Worm (Caenorhabditis elegans) whole organism, young adult: ENCODE data around the gene heh-1.

Experiments used
- B0019.2 ChIP-seq: fragments of 200-800 bp; sonication (Bioruptor generic); conservative IDR thresholded peaks from 2 replicates; pipeline ENCODE4 v1.3.6; 2022; ENCODE audit warnings: missing genetic modification reagents, missing genetic modification characterization, missing compliant biosample characterization
- D2030.7 ChIP-seq: fragments of 200-800 bp; sonication (Bioruptor generic); IDR thresholded peaks from 2 replicates; pipeline ENCODE4 v1.3.6; 2022; ENCODE audit warnings: missing genetic modification reagents, missing genetic modification characterization, missing compliant biosample characterization
- F10E7.11 ChIP-seq: sonication (generic microtip); optimal IDR thresholded peaks from 2 replicates; lab custom pipeline; 2017; ENCODE audit warnings: mild to moderate bottlenecking, missing genetic modification characterization, moderate library complexity, missing compliant biosample characterization
- F22D6.2 ChIP-seq: sonication (generic microtip); optimal IDR thresholded peaks from 2 replicates; lab custom pipeline; 2016; ENCODE audit warnings: mild to moderate bottlenecking, missing genetic modification characterization, missing compliant biosample characterization
- F23B12.7 ChIP-seq: sonication (generic microtip); optimal IDR thresholded peaks from 2 replicates; lab custom pipeline; 2017; ENCODE audit warnings: missing genetic modification characterization, mild to moderate bottlenecking, missing compliant biosample characterization, antibody characterized with exemption, moderate library complexity; ENCODE audit not compliant: insufficient read depth
- F37B4.10 ChIP-seq: fragments of 200-800 bp; sonication (Bioruptor generic); IDR thresholded peaks from 2 replicates; pipeline ENCODE4 v1.3.6; 2022; ENCODE audit warnings: missing genetic modification characterization, missing compliant biosample characterization
- F52B5.7 ChIP-seq: sonication (generic microtip); optimal IDR thresholded peaks from 2 replicates; lab custom pipeline; 2016; ENCODE audit warnings: mild to moderate bottlenecking, missing genetic modification characterization, missing compliant biosample characterization
- T07F8.4 ChIP-seq: sonication (generic microtip); optimal IDR thresholded peaks from 2 replicates; lab custom pipeline; 2016; ENCODE audit warnings: mild to moderate bottlenecking, missing genetic modification characterization, moderate library complexity, missing compliant biosample characterization
- T26A5.8 ChIP-seq: sonication (generic microtip); optimal IDR thresholded peaks from 2 replicates; lab custom pipeline; 2016; ENCODE audit warnings: missing genetic modification characterization, missing compliant biosample characterization
- Y53G8AR.9 ChIP-seq: fragments of 200-800 bp; sonication (Bioruptor generic); conservative IDR thresholded peaks from 2 replicates; pipeline ENCODE4 v1.3.6; 2022; ENCODE audit warnings: missing genetic modification reagents, missing genetic modification characterization, missing compliant biosample characterization
- Y67H2A.10 ChIP-seq: fragments of 200-800 bp; sonication (Bioruptor generic); conservative IDR thresholded peaks from 2 replicates; pipeline ENCODE4 v1.3.6; 2022; ENCODE audit warnings: missing genetic modification reagents, missing genetic modification characterization, missing compliant biosample characterization
- aptf-2 ChIP-seq: fragments of 200-800 bp; sonication (Bioruptor generic); conservative IDR thresholded peaks from 2 replicates; pipeline ENCODE4 v1.3.6; 2022; ENCODE audit warnings: missing genetic modification reagents, missing genetic modification characterization, missing compliant biosample characterization
- atf-7 ChIP-seq: sonication (generic microtip); optimal IDR thresholded peaks from 2 replicates; lab custom pipeline; 2017; ENCODE audit warnings: mild to moderate bottlenecking, missing genetic modification characterization, missing compliant biosample characterization
- athp-1 ChIP-seq: sonication (generic microtip); optimal IDR thresholded peaks from 2 replicates; lab custom pipeline; 2017; ENCODE audit warnings: mild to moderate bottlenecking, missing genetic modification characterization, missing compliant biosample characterization
- attf-6 ChIP-seq: fragments of 200-800 bp; sonication (Bioruptor generic); IDR thresholded peaks from 2 replicates; pipeline ENCODE4 v1.3.6; 2022; ENCODE audit warnings: missing genetic modification reagents, missing genetic modification characterization, missing compliant biosample characterization
- bed-1 ChIP-seq: fragments of 200-800 bp; sonication (Bioruptor generic); IDR thresholded peaks from 2 replicates; pipeline ENCODE4 v1.3.6; 2022; ENCODE audit warnings: missing genetic modification reagents, missing genetic modification characterization, missing compliant biosample characterization
- cebp-2 ChIP-seq: fragments of 200-800 bp; sonication (Bioruptor generic); IDR thresholded peaks from 2 replicates; pipeline ENCODE4 v1.3.6; 2022; ENCODE audit warnings: missing genetic modification characterization, missing compliant biosample characterization
- ceh-100 ChIP-seq: fragments of 200-800 bp; sonication (Bioruptor generic); IDR thresholded peaks from 2 replicates; pipeline ENCODE4 v1.3.6; 2022; ENCODE audit warnings: missing genetic modification reagents, missing genetic modification characterization, missing compliant biosample characterization
- ceh-40 ChIP-seq: fragments of 200-800 bp; sonication (Bioruptor generic); IDR thresholded peaks from 2 replicates; pipeline ENCODE4 v1.3.6; 2022; ENCODE audit warnings: missing genetic modification characterization, missing compliant biosample characterization
- die-1 ChIP-seq: sonication (generic microtip); optimal IDR thresholded peaks from 2 replicates; lab custom pipeline; 2016; ENCODE audit warnings: missing genotype, mild to moderate bottlenecking, missing genetic modification characterization, missing compliant biosample characterization
- dpl-1 ChIP-seq: fragments of 150-350 bp; optimal IDR thresholded peaks from 2 replicates; lab custom pipeline; 2014; ENCODE audit warnings: missing biosample characterization, missing genetic modification reagents, missing genetic modification characterization
- efl-1 ChIP-seq: fragments of 150-350 bp; optimal IDR thresholded peaks from 2 replicates; lab custom pipeline; 2014; ENCODE audit warnings: missing biosample characterization, missing genetic modification reagents, missing genetic modification characterization
- egl-44 ChIP-seq: fragments of 200-800 bp; sonication (Bioruptor generic); IDR thresholded peaks from 2 replicates; pipeline ENCODE4 v1.3.6; 2022; ENCODE audit warnings: missing genetic modification reagents, missing genetic modification characterization, missing compliant biosample characterization
- gei-17 ChIP-seq: fragments of 200-800 bp; sonication (Bioruptor generic); optimal IDR thresholded peaks from 2 replicates; lab custom pipeline; 2018; ENCODE audit warnings: mild to moderate bottlenecking, missing genetic modification characterization, missing compliant biosample characterization
- him-1 ChIP-seq: sonication (generic microtip); optimal IDR thresholded peaks from 2 replicates; lab custom pipeline; 2016; ENCODE audit warnings: missing genotype, missing genetic modification reagents, missing genetic modification characterization, missing compliant biosample characterization
- hlh-12 ChIP-seq: sonication (generic microtip); optimal IDR thresholded peaks from 2 replicates; lab custom pipeline; 2016; ENCODE audit warnings: missing genetic modification characterization, missing compliant biosample characterization
- hrde-1 ChIP-seq: sonication (generic microtip); optimal IDR thresholded peaks from 2 replicates; lab custom pipeline; 2016; ENCODE audit warnings: missing genetic modification characterization, mild to moderate bottlenecking, missing compliant biosample characterization, moderate library complexity, missing genotype, missing genetic modification reagents, borderline replicate concordance
- let-526 ChIP-seq: fragments of 200-800 bp; sonication (Bioruptor generic); IDR thresholded peaks from 2 replicates; pipeline ENCODE4 v1.3.6; 2022; ENCODE audit warnings: missing genetic modification reagents, missing genetic modification characterization, missing compliant biosample characterization
- lin-26 ChIP-seq: fragments of 200-800 bp; sonication (Bioruptor generic); IDR thresholded peaks from 2 replicates; pipeline ENCODE4 v1.3.6; 2022; ENCODE audit warnings: missing genetic modification reagents, missing genetic modification characterization, missing compliant biosample characterization
- lsl-1 ChIP-seq: fragments of 200-800 bp; sonication (Bioruptor generic); optimal IDR thresholded peaks from 2 replicates; lab custom pipeline; 2018; ENCODE audit warnings: mild to moderate bottlenecking, missing genetic modification characterization, moderate library complexity, missing compliant biosample characterization
- madf-6 ChIP-seq: fragments of 200-800 bp; sonication (Bioruptor generic); IDR thresholded peaks from 2 replicates; pipeline ENCODE4 v1.3.6; 2022; ENCODE audit warnings: missing genetic modification reagents, missing genetic modification characterization, missing compliant biosample characterization
- mes-4 ChIP-seq: sonication (generic microtip); optimal IDR thresholded peaks from 2 replicates; lab custom pipeline; 2016; ENCODE audit warnings: missing genotype, missing genetic modification characterization, missing compliant biosample characterization
- mxl-1 ChIP-seq: sonication (generic microtip); optimal IDR thresholded peaks from 2 replicates; lab custom pipeline; 2016; ENCODE audit warnings: missing genetic modification characterization, missing compliant biosample characterization
- nfyb-1 ChIP-seq: fragments of 200-800 bp; sonication (Bioruptor generic); IDR thresholded peaks from 2 replicates; pipeline ENCODE4 v1.3.6; 2022; ENCODE audit warnings: missing genetic modification reagents, missing genetic modification characterization, missing compliant biosample characterization
- nhr-120 ChIP-seq: fragments of 200-800 bp; sonication (Bioruptor generic); IDR thresholded peaks from 2 replicates; pipeline ENCODE4 v1.3.6; 2022; ENCODE audit warnings: missing genetic modification characterization, missing compliant biosample characterization
- nhr-179 ChIP-seq: sonication (generic microtip); optimal IDR thresholded peaks from 2 replicates; lab custom pipeline; 2016; ENCODE audit warnings: mild to moderate bottlenecking, missing genetic modification characterization, missing compliant biosample characterization
- sdz-38 ChIP-seq: sonication (generic microtip); optimal IDR thresholded peaks from 2 replicates; lab custom pipeline; 2016; ENCODE audit warnings: missing genotype, missing genetic modification characterization, missing compliant biosample characterization
- snpc-1.1 ChIP-seq: sonication (generic microtip); optimal IDR thresholded peaks from 2 replicates; lab custom pipeline; 2017; ENCODE audit warnings: missing genetic modification characterization, mild to moderate bottlenecking, missing compliant biosample characterization, antibody characterized with exemption, moderate library complexity, missing genotype, missing genetic modification reagents; ENCODE audit not compliant: insufficient read depth
- snpc-4 ChIP-seq, 5 experiments: fragments of 150-350 bp in 1 of 5; sonication (generic microtip) in 4 of 5; optimal IDR thresholded peaks; 2 replicates each; lab custom pipeline; 2014 to 2018; ENCODE audit warnings: missing genetic modification characterization in 5 of 5, missing biosample characterization in 3 of 5, antibody characterized with exemption in 2 of 5, mild to moderate bottlenecking in 2 of 5, missing compliant biosample characterization in 2 of 5, missing genotype in 2 of 5, moderate library complexity in 2 of 5, missing genetic modification reagents in 1 of 5
- tbx-9 ChIP-seq: sonication (generic microtip); optimal IDR thresholded peaks from 2 replicates; lab custom pipeline; 2016; ENCODE audit warnings: borderline replicate concordance, missing genetic modification characterization, inconsistent platforms, missing compliant biosample characterization
- tlf-1 ChIP-seq: fragments of 200-800 bp; sonication (Bioruptor generic); optimal IDR thresholded peaks from 2 replicates; lab custom pipeline; 2018; ENCODE audit warnings: mild to moderate bottlenecking, missing genetic modification characterization, missing compliant biosample characterization
- xnd-1 ChIP-seq: sonication (generic microtip); optimal IDR thresholded peaks from 2 replicates; lab custom pipeline; 2016; ENCODE audit warnings: missing genotype, missing genetic modification reagents, missing genetic modification characterization, missing compliant biosample characterization
- ztf-18 ChIP-seq: sonication (generic microtip); optimal IDR thresholded peaks from 2 replicates; lab custom pipeline; 2016; ENCODE audit warnings: missing genotype, mild to moderate bottlenecking, missing genetic modification characterization, missing compliant biosample characterization
- ztf-22 ChIP-seq: fragments of 200-800 bp; sonication (Bioruptor generic); optimal IDR thresholded peaks from 2 replicates; lab custom pipeline; 2018; ENCODE audit warnings: mild to moderate bottlenecking, missing genetic modification characterization, moderate library complexity, missing compliant biosample characterization
- ztf-26 ChIP-seq: sonication (generic microtip); optimal IDR thresholded peaks from 2 replicates; lab custom pipeline; 2017; ENCODE audit warnings: missing genetic modification characterization, missing compliant biosample characterization
- ztf-3 ChIP-seq: fragments of 200-800 bp; sonication (Bioruptor generic); optimal IDR thresholded peaks from 2 replicates; lab custom pipeline; 2018; ENCODE audit warnings: mild to moderate bottlenecking, missing genetic modification characterization, missing compliant biosample characterization
- ztf-6 ChIP-seq: fragments of 200-800 bp; sonication (Bioruptor generic); IDR thresholded peaks from 2 replicates; pipeline ENCODE4 v1.3.6; 2022; ENCODE audit warnings: missing genetic modification reagents, missing genetic modification characterization, missing compliant biosample characterization

The heh-1 gene

ce11 chrIII:3199416-3199815, at the start of gene heh-1:
TSS of gene heh-1 (minus strand) at chrIII:3199516.
- no peak for TF ChIP-seq bed-1 (GFP tag; lab: Robert Waterston, UW)
- TF ChIP-seq lsl-1 = no peak
- TF ChIP-seq aptf-2 (GFP tag; lab: Robert Waterston, UW) = 0 out of 2 replicates have a peak, but pooled peaks have one; percentile 11
- no peak for TF ChIP-seq let-526
- no peak for TF ChIP-seq gei-17

ce11 chrIII:3249038-3249420, 49.7 kb upstream of the heh-1 start:
- peak; percentile 20 for TF ChIP-seq him-1
- no peak for TF ChIP-seq B0019.2 (GFP tag; lab: Robert Waterston, UW)
- TF ChIP-seq xnd-1 (tag; lab: Kevin White, UChicago) = peak; percentile 4
- TF ChIP-seq atf-7 (tag; lab: Kevin White, UChicago) = peak; percentile 60
- no peak for TF ChIP-seq ztf-6 (GFP tag; lab: Robert Waterston, UW)
- TF ChIP-seq F52B5.7 (tag; lab: Kevin White, UChicago) = peak; percentile 45
- no peak for TF ChIP-seq Y67H2A.10 (GFP tag; lab: Robert Waterston, UW)
- TF ChIP-seq tbx-9 (tag; lab: Kevin White, UChicago) = no peak
- TF ChIP-seq tlf-1 = peak; percentile 33
- peak; percentile 47 for TF ChIP-seq ceh-100 (GFP tag; lab: Robert Waterston, UW)
- TF ChIP-seq D2030.7 (GFP tag; lab: Robert Waterston, UW) = no peak; the same call in 1 of the 2 replicates
- TF ChIP-seq nhr-120 = 0 out of 2 replicates have a peak, but pooled peaks have one; percentile 64
- TF ChIP-seq T07F8.4 = peak; percentile 61
- peak; percentile 58 for TF ChIP-seq mes-4 (tag; lab: Kevin White, UChicago)
- peak; percentile 80 for TF ChIP-seq nfyb-1 (GFP tag; lab: Robert Waterston, UW)
- TF ChIP-seq madf-6 (GFP tag; lab: Robert Waterston, UW) = peak; percentile 64
- TF ChIP-seq ztf-26 = peak; percentile 4
- peak; percentile 38 for TF ChIP-seq F22D6.2 (tag; lab: Kevin White, UChicago)
- TF ChIP-seq sdz-38 = no peak
- TF ChIP-seq lsl-1 = peak; percentile 49
- peak; percentile 88 for TF ChIP-seq mxl-1 (tag; lab: Kevin White, UChicago)
- TF ChIP-seq dpl-1 = no peak
- peak; percentile 40 for TF ChIP-seq snpc-1.1 (tag; lab: Kevin White, UChicago)
- peak; percentile 77 for TF ChIP-seq Y53G8AR.9 (GFP tag; lab: Robert Waterston, UW)
- peak; percentile 7 for TF ChIP-seq T26A5.8
- TF ChIP-seq nhr-179 (tag; lab: Kevin White, UChicago) = peak; percentile 8
- TF ChIP-seq egl-44 (GFP tag; lab: Robert Waterston, UW) = peak; percentile 67; the same call in 1 of the 2 replicates
- no peak for TF ChIP-seq ztf-3 (GFP tag; lab: Kevin White, UChicago)
- TF ChIP-seq snpc-4 (GFP tag; optimal IDR thresholded peaks at IDR 0.05; lab: Kevin White, UChicago) = no peak
- peak in 1 of 4 experiments; percentile 43 for TF ChIP-seq snpc-4 (tag; optimal IDR thresholded peaks at IDR 0.05; lab: Kevin White, UChicago)
- TF ChIP-seq athp-1 = peak; percentile 56
- no peak for TF ChIP-seq F37B4.10
- TF ChIP-seq F10E7.11 (tag; lab: Kevin White, UChicago) = peak; percentile 10
- TF ChIP-seq lin-26 (GFP tag; lab: Robert Waterston, UW) = peak; percentile 91; the same call in 1 of the 2 replicates
- TF ChIP-seq die-1 (tag; lab: Kevin White, UChicago) = peak; percentile 87
- peak; percentile 90 for TF ChIP-seq cebp-2 (GFP tag; lab: Robert Waterston, UW)
- TF ChIP-seq ceh-40 = no peak
- TF ChIP-seq ztf-18 = peak; percentile 73
- no peak for TF ChIP-seq efl-1 (GFP tag; lab: Kevin White, UChicago)
- TF ChIP-seq hrde-1 = peak; percentile 81
- TF ChIP-seq hlh-12 (tag; lab: Kevin White, UChicago) = no peak
- peak; percentile 68; the same call in 1 of the 2 replicates for TF ChIP-seq attf-6 (GFP tag; lab: Robert Waterston, UW)
- no peak for TF ChIP-seq aptf-2 (GFP tag; lab: Robert Waterston, UW)
- TF ChIP-seq ztf-22 (GFP tag; lab: Kevin White, UChicago) = peak; percentile 30
- TF ChIP-seq F23B12.7 (tag; lab: Kevin White, UChicago) = peak; percentile 3
